Fruit fly (Drosophila melanogaster) whole organism, prepupa: ENCODE measurements around the gene CG11912.

Source experiments
- Blimp-1 ChIP-seq: fragments of 200-800 bp; sonication (Bioruptor generic); optimal IDR thresholded peaks from 3 replicates; lab custom pipeline; 2017; ENCODE audit warnings: missing biosample characterization, missing genetic modification characterization, mild to moderate bottlenecking, moderate library complexity, missing genetic modification reagents
- CG11762 ChIP-seq: fragments of 200-800 bp; sonication (Bioruptor generic); optimal IDR thresholded peaks from 3 replicates; lab custom pipeline; 2016; ENCODE audit warnings: missing biosample characterization, missing genetic modification characterization; ENCODE audit not compliant: insufficient read depth
- CG11902 ChIP-seq: fragments of 200-800 bp; sonication (Bioruptor generic); optimal IDR thresholded peaks from 3 replicates; lab custom pipeline; 2016; ENCODE audit warnings: missing biosample characterization, missing genetic modification characterization
- CG15336 ChIP-seq: fragments of 200-800 bp; sonication (Bioruptor generic); IDR thresholded peaks from 2 replicates; pipeline ENCODE4 v1.3.6; 2022; ENCODE audit warnings: missing biosample characterization, missing genetic modification characterization
- CG1621 ChIP-seq: fragments of 200-800 bp; sonication (Bioruptor generic); optimal IDR thresholded peaks from 3 replicates; lab custom pipeline; 2018; ENCODE audit warnings: missing biosample characterization, mild to moderate bottlenecking, missing genetic modification characterization
- CG3032 ChIP-seq: fragments of 200-800 bp; optimal IDR thresholded peaks from 2 replicates; lab custom pipeline; 2019; ENCODE audit warnings: missing biosample characterization, mild to moderate bottlenecking, missing genetic modification characterization, moderate library complexity
- CG31627 ChIP-seq: fragments of 200-800 bp; sonication (Bioruptor generic); optimal IDR thresholded peaks from 3 replicates; lab custom pipeline; 2016; ENCODE audit warnings: missing biosample characterization, missing genetic modification characterization
- CG32006 ChIP-seq: fragments of 200-800 bp; sonication (Bioruptor generic); optimal IDR thresholded peaks from 3 replicates; lab custom pipeline; 2017; ENCODE audit warnings: missing biosample characterization, mild to moderate bottlenecking, missing genetic modification characterization
- CG34406 ChIP-seq: fragments of 200-800 bp; sonication (Bioruptor generic); optimal IDR thresholded peaks from 3 replicates; lab custom pipeline; 2016; ENCODE audit warnings: missing biosample characterization, missing genetic modification characterization
- CG3919 ChIP-seq: fragments of 200-800 bp; sonication (Bioruptor generic); optimal IDR thresholded peaks from 3 replicates; lab custom pipeline; 2016; ENCODE audit warnings: missing biosample characterization, missing genetic modification characterization
- CG4318 ChIP-seq: fragments of 200-800 bp; sonication (Bioruptor generic); optimal IDR thresholded peaks from 3 replicates; lab custom pipeline; 2017; ENCODE audit warnings: missing biosample characterization, mild to moderate bottlenecking, missing genetic modification characterization
- CG6163 ChIP-seq: fragments of 200-800 bp; sonication (Bioruptor generic); IDR thresholded peaks from 3 replicates; pipeline ENCODE4 v1.3.6; 2022; ENCODE audit warnings: missing biosample characterization, missing genetic modification characterization
- CG6276 ChIP-seq: fragments of 200-800 bp; sonication (Bioruptor generic); optimal IDR thresholded peaks from 2 replicates; lab custom pipeline; 2017; ENCODE audit warnings: missing biosample characterization, mild to moderate bottlenecking, missing genetic modification characterization
- CG6792 ChIP-seq: fragments of 200-800 bp; sonication (Bioruptor generic); optimal IDR thresholded peaks from 3 replicates; lab custom pipeline; 2016; ENCODE audit warnings: missing biosample characterization, missing genetic modification characterization
- CG6854 ChIP-seq: fragments of 200-800 bp; sonication (Bioruptor generic); optimal IDR thresholded peaks from 2 replicates; lab custom pipeline; 2017; ENCODE audit warnings: missing biosample characterization, mild to moderate bottlenecking, missing genetic modification characterization
- CG7368 ChIP-seq: fragments of 200-800 bp; sonication (Bioruptor generic); optimal IDR thresholded peaks from 3 replicates; lab custom pipeline; 2016; ENCODE audit warnings: missing biosample characterization, missing genetic modification characterization
- CG8119 ChIP-seq: fragments of 200-800 bp; sonication (Bioruptor generic); IDR thresholded peaks from 3 replicates; pipeline ENCODE4 v1.3.6; 2022; ENCODE audit warnings: missing biosample characterization, missing genetic modification characterization
- CG8632 ChIP-seq: fragments of 200-800 bp; sonication (Bioruptor generic); optimal IDR thresholded peaks from 3 replicates; lab custom pipeline; 2016; ENCODE audit warnings: missing biosample characterization, missing genetic modification characterization
- CG9139 ChIP-seq: fragments of 200-800 bp; sonication (Bioruptor generic); optimal IDR thresholded peaks from 3 replicates; lab custom pipeline; 2017; ENCODE audit warnings: missing biosample characterization, mild to moderate bottlenecking, missing genetic modification characterization
- Eip75B ChIP-seq: fragments of 200-800 bp; sonication (Bioruptor generic); optimal IDR thresholded peaks from 3 replicates; lab custom pipeline; 2016; ENCODE audit warnings: missing biosample characterization, missing genetic modification characterization
- Eip78C ChIP-seq: fragments of 200-800 bp; sonication (Bioruptor generic); peaks from one replicate; lab custom pipeline; 2016; ENCODE audit warnings: missing biosample characterization, missing genetic modification characterization
- Eip93F ChIP-seq: fragments of 200-800 bp; sonication (Bioruptor generic); optimal IDR thresholded peaks from 2 replicates; lab custom pipeline; 2016; ENCODE audit warnings: missing biosample characterization, mild to moderate bottlenecking, missing genetic modification characterization
- Ets96B ChIP-seq: fragments of 200-800 bp; optimal IDR thresholded peaks from 2 replicates; lab custom pipeline; 2019; ENCODE audit warnings: missing biosample characterization, mild to moderate bottlenecking, missing genetic modification characterization, moderate library complexity
- Gug ChIP-seq: fragments of 200-800 bp; sonication (Bioruptor generic); IDR thresholded peaks from 2 replicates; pipeline ENCODE4 v1.3.6; 2022; ENCODE audit warnings: missing biosample characterization, missing genetic modification characterization
- Hr4 ChIP-seq: fragments of 200-800 bp; sonication (Bioruptor generic); optimal IDR thresholded peaks from 3 replicates; lab custom pipeline; 2016; ENCODE audit warnings: missing biosample characterization, missing genetic modification characterization
- Lpt ChIP-seq: fragments of 200-800 bp; sonication (Bioruptor generic); optimal IDR thresholded peaks from 3 replicates; lab custom pipeline; 2016; ENCODE audit warnings: missing biosample characterization, missing genetic modification characterization
- Met ChIP-seq: fragments of 200-800 bp; sonication (Bioruptor generic); optimal IDR thresholded peaks from 3 replicates; lab custom pipeline; 2016; ENCODE audit warnings: missing biosample characterization, missing genetic modification characterization
- Sox14 ChIP-seq: fragments of 200-800 bp; sonication (Bioruptor generic); optimal IDR thresholded peaks from 3 replicates; lab custom pipeline; 2016; ENCODE audit warnings: missing biosample characterization, missing genetic modification characterization
- Sox15 ChIP-seq: fragments of 200-800 bp; sonication (Bioruptor generic); optimal IDR thresholded peaks from 3 replicates; lab custom pipeline; 2016; ENCODE audit warnings: missing biosample characterization, missing genetic modification characterization
- cyc ChIP-seq: fragments of 200-800 bp; sonication (Bioruptor generic); optimal IDR thresholded peaks from 3 replicates; lab custom pipeline; 2016; ENCODE audit warnings: missing biosample characterization, missing genetic modification characterization
- dsx ChIP-seq: fragments of 200-800 bp; optimal IDR thresholded peaks from 3 replicates; lab custom pipeline; 2019; ENCODE audit warnings: missing biosample characterization, mild to moderate bottlenecking, missing genetic modification characterization, moderate library complexity; ENCODE audit not compliant: poor library complexity, severe bottlenecking
- eg ChIP-seq: fragments of 200-800 bp; sonication (Bioruptor generic); IDR thresholded peaks from 3 replicates; pipeline ENCODE4 v1.3.6; 2022; ENCODE audit warnings: missing biosample characterization, missing genetic modification characterization
- esn ChIP-seq: fragments of 200-800 bp; sonication (Bioruptor generic); optimal IDR thresholded peaks from 2 replicates; lab custom pipeline; 2016; ENCODE audit warnings: missing biosample characterization, mild to moderate bottlenecking, missing genetic modification characterization, moderate library complexity
- fd59A ChIP-seq: fragments of 200-800 bp; sonication (Bioruptor generic); optimal IDR thresholded peaks from 2 replicates; lab custom pipeline; 2017; ENCODE audit warnings: missing biosample characterization, mild to moderate bottlenecking, missing genetic modification characterization, missing genetic modification reagents
- fd85E ChIP-seq: fragments of 200-800 bp; sonication (Bioruptor generic); optimal IDR thresholded peaks from 3 replicates; lab custom pipeline; 2016; ENCODE audit warnings: missing biosample characterization, missing genetic modification characterization
- fkh ChIP-seq: fragments of 200-800 bp; sonication (Bioruptor generic); optimal IDR thresholded peaks from 3 replicates; lab custom pipeline; 2017; ENCODE audit warnings: missing biosample characterization, mild to moderate bottlenecking, missing genetic modification characterization, moderate library complexity
- lz ChIP-seq: fragments of 200-800 bp; sonication (Bioruptor generic); optimal IDR thresholded peaks from 3 replicates; lab custom pipeline; 2016; ENCODE audit warnings: missing biosample characterization, missing genetic modification characterization
- net ChIP-seq: fragments of 200-800 bp; sonication (Bioruptor generic); optimal IDR thresholded peaks from 3 replicates; lab custom pipeline; 2016; ENCODE audit warnings: missing biosample characterization, missing genetic modification characterization
- salr ChIP-seq, 2 experiments: fragments of 200-800 bp; sonication (Bioruptor generic); optimal IDR thresholded peaks; 3 replicates each; lab custom pipeline; 2016 to 2018; ENCODE audit warnings: missing biosample characterization in 2 of 2, missing genetic modification characterization in 2 of 2, mild to moderate bottlenecking in 1 of 2
- ss ChIP-seq, 2 experiments: fragments of 200-800 bp; sonication (Bioruptor generic); optimal IDR thresholded peaks; 2 replicates in 1 of 2; 3 replicates in 1 of 2; lab custom pipeline; 2017 to 2018; ENCODE audit warnings: mild to moderate bottlenecking in 2 of 2, missing biosample characterization in 2 of 2, missing genetic modification characterization in 2 of 2, moderate library complexity in 1 of 2
- svp ChIP-seq: fragments of 200-800 bp; sonication (Bioruptor generic); peaks from one replicate; lab custom pipeline; 2016; ENCODE audit warnings: missing biosample characterization, missing genetic modification characterization
- topi ChIP-seq: fragments of 200-800 bp; sonication (Bioruptor generic); optimal IDR thresholded peaks from 3 replicates; lab custom pipeline; 2016; ENCODE audit warnings: missing biosample characterization, missing genetic modification characterization
- vri ChIP-seq: fragments of 200-800 bp; sonication (Bioruptor generic); optimal IDR thresholded peaks from 3 replicates; lab custom pipeline; 2016; ENCODE audit warnings: missing biosample characterization, mild to moderate bottlenecking, missing genetic modification characterization

CG11912 gene

DNA sequence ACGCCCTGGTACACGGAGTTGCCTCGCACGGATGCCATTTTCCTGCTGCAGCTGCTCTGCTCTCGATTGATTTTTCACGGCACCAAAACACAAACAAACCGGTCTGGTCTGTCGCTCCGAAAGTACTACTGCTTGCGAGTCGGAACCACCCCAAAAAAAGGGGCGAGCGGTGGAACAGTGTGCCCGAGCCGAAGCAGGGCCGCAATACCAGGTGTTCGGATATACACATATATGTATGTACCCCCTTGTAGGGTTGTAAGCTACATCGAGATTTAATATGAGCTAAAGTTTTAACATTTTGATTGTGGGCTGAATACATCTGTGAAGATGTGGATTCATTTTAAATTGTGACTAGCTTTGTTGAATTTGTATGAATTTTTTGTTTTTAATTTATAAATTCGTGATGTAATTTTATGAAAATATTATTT, 33.4 kb downstream of the CG11912 start (continued):
- TF ChIP-seq ss (GFP tag; optimal IDR thresholded peaks at IDR 0.05; lab: Kevin White, UChicago) = no peak
- TF ChIP-seq Eip75B (GFP tag; lab: Kevin White, UChicago) = peak; percentile 56
- peak; percentile 6 for TF ChIP-seq fkh (GFP tag; lab: Kevin White, UChicago)
- peak in 1 of 2 experiments; percentile 17 for TF ChIP-seq salr (GFP tag; optimal IDR thresholded peaks at IDR 0.05; lab: Kevin White, UChicago)
- no peak for TF ChIP-seq net
- TF ChIP-seq lz = peak; percentile 48
- TF ChIP-seq Gug (GFP tag; lab: Robert Waterston, UW) = no peak
- TF ChIP-seq CG6276 (GFP tag; lab: Kevin White, UChicago) = no peak
- TF ChIP-seq CG15336 (GFP tag; lab: Robert Waterston, UW) = no peak
- TF ChIP-seq fd59A (GFP tag; lab: Kevin White, UChicago) = no peak
- TF ChIP-seq CG4318 (GFP tag; lab: Kevin White, UChicago) = no peak
- no peak for TF ChIP-seq Eip93F (GFP tag; lab: Kevin White, UChicago)
- peak; percentile 39 for TF ChIP-seq cyc (GFP tag; lab: Kevin White, UChicago)
- TF ChIP-seq eg (GFP tag; lab: Robert Waterston, UW) = peak; percentile 71
- peak; percentile 59 for TF ChIP-seq CG3919
- no peak for TF ChIP-seq Sox15 (GFP tag; lab: Kevin White, UChicago)
- peak; percentile 43 for TF ChIP-seq dsx
- no peak for TF ChIP-seq vri
- peak; percentile 35 for TF ChIP-seq CG34406 (GFP tag; lab: Kevin White, UChicago)
- TF ChIP-seq CG32006 (GFP tag; lab: Kevin White, UChicago) = peak; percentile 6
- peak; percentile 28 for TF ChIP-seq CG1621
- no peak for TF ChIP-seq CG8119
- no peak for TF ChIP-seq fd85E (GFP tag; lab: Kevin White, UChicago)

DNA sequence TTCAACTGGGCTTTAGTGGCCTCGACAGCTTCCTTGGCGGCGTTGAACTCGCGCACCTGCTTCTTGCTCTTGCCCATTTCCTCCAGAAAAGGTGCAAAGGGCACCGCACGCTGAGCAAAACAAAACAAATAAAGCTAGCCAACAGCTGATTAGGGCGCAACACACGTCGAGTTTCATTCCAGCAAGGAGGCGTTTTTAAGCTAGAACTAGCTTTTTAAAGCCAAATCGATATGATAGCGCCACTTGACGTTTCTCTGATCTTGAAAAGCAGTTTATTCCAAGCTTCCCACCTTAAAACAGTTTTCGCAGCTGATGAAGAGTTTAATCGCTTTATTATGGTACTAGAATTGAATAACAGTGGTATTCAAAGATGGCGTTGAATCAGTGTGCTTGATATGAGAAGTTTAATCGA, 36.0 kb downstream of the CG11912 start, which contains the start of gene CG11601:
TSS of gene CG11601 (minus strand) at position 199 of the 412 bp plus-strand sequence.
- TF ChIP-seq Lpt (GFP tag; lab: Kevin White, UChicago) (no peak), lz (peak; percentile 48), Gug (GFP tag; lab: Robert Waterston, UW) (no peak), Met (no peak), Eip78C (peak; percentile 69), CG8632 (GFP tag; lab: Kevin White, UChicago) (no peak), CG4318 (GFP tag; lab: Kevin White, UChicago) (no peak), fkh (GFP tag; lab: Kevin White, UChicago) (peak; percentile 80), ss (GFP tag; optimal IDR thresholded peaks at IDR 0.05; lab: Kevin White, UChicago) (peak in 1 of 2 experiments; percentile 31), Sox14 (GFP tag; lab: Kevin White, UChicago) (peak; percentile 43), Hr4 (GFP tag; lab: Kevin White, UChicago) (no peak), CG7368 (no peak), Blimp-1 (GFP tag; lab: Kevin White, UChicago) (peak; percentile 71), esn (GFP tag; lab: Kevin White, UChicago) (peak; percentile 61), CG6163 (GFP tag; lab: Robert Waterston, UW) (peak; percentile 45; the same call in 2 of the 3 replicates), CG1621 (peak; percentile 35), CG15336 (GFP tag; lab: Robert Waterston, UW) (no peak), CG34406 (GFP tag; lab: Kevin White, UChicago) (no peak), CG6792 (GFP tag; lab: Kevin White, UChicago) (no peak), cyc (GFP tag; lab: Kevin White, UChicago) (peak; percentile 31), CG8119 (no peak), CG6276 (GFP tag; lab: Kevin White, UChicago) (no peak), CG6854 (GFP tag; lab: Kevin White, UChicago) (peak; percentile 61), Ets96B (tag; lab: Kevin White, UChicago) (peak; percentile 3), topi (peak; percentile 37), CG31627 (GFP tag; lab: Kevin White, UChicago) (peak; percentile 28), CG32006 (GFP tag; lab: Kevin White, UChicago) (no peak), svp (GFP tag; lab: Kevin White, UChicago) (peak; percentile 85), CG11902 (GFP tag; lab: Kevin White, UChicago) (no peak), salr (GFP tag; optimal IDR thresholded peaks at IDR 0.05; lab: Kevin White, UChicago) (peak in 1 of 2 experiments; percentile 7), CG11762 (GFP tag; lab: Kevin White, UChicago) (peak; percentile 4), CG3032 (peak; percentile 41), eg (GFP tag; lab: Robert Waterston, UW) (0 out of 3 replicates have a peak, but pooled peaks have one; percentile 35), CG9139 (GFP tag; lab: Kevin White, UChicago) (peak; percentile 43), Eip93F (GFP tag; lab: Kevin White, UChicago) (no peak), dsx (peak; percentile 93)
- TF ChIP-seq, all 60 proteins: peak for 21
